Worm (Caenorhabditis elegans): ENCODE results near the gene acdh-2.

DNA sequence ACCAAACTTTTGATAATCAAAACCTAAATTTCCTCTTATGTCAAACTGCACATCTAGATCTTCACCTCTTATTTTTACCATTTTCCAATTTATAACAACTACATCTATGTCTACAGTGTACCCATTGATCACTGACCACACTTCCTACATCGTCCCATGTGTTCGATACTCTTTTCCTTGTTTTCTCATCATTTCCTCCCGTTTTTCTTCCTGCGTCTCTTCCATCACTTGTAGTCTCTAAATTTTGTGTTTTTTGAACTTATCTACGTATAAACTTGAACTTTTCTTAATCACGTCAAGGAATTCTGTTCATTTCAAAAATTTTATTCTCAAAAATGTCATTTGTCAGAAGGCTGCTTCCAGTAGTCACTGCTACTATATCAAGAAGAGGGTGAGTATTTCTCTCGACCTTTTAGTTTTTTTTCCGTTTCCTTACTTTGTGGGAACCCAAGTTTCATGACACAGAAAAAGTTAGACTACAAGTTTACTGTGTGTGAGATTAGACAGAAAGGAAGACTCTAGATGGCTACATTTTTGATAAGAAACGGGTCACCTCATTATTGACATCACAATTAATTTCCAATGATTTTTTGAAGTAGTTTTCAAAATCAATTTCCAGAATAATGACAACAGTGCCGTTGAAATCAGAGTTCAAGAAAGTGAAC is 24.9 kb upstream of the acdh-2 start:
- TF ChIP-seq ztf-29 (GFP tag; IDR thresholded peaks at IDR 0.05) (no peak), klf-2 (GFP tag; conservative IDR thresholded peaks at IDR 0.05) (no peak)
